Fruit fly (Drosophila melanogaster) whole organism: ENCODE data around the gene CG11563.

Experiments
- pan ChIP-seq: fragments of >200 bp; optimal IDR thresholded peaks from 2 replicates; lab custom pipeline; 2017
- psq ChIP-seq: fragments of >200 bp; optimal IDR thresholded peaks from 2 replicates; lab custom pipeline; 2017
- usp ChIP-seq: fragments of >200 bp; optimal IDR thresholded peaks from 2 replicates; lab custom pipeline; 2017; ENCODE audit warnings: missing biosample characterization, missing genetic modification characterization, mixed read lengths

- TF ChIP-seq usp (no peak), psq (lab: Kevin White, UChicago) (no peak), pan (lab: Kevin White, UChicago) (no peak)
These were observed 40.2 kb upstream of the CG11563 start for dm6 chr3R:31696664-31697063.
